Worm (Caenorhabditis elegans) whole organism, L1 larva: Measurements from ENCODE around the gene cat-4.

Experiments
- aly-2 ChIP-seq: fragments of 150-350 bp; optimal IDR thresholded peaks from 2 replicates; lab custom pipeline; 2014; ENCODE audit warnings: missing biosample characterization, missing genetic modification characterization
- blmp-1 ChIP-seq: fragments of 150-350 bp; optimal IDR thresholded peaks from 2 replicates; lab custom pipeline; 2014; ENCODE audit warnings: missing biosample characterization, missing genetic modification characterization
- egl-27 ChIP-seq, 2 experiments: fragments of 150-350 bp in 1 of 2; sonication (generic microtip); optimal IDR thresholded peaks; 3 replicates each; lab custom pipeline; 2017 to 2018; ENCODE audit warnings: missing biosample characterization in 2 of 2, missing genetic modification characterization in 2 of 2, missing genetic modification reagents in 2 of 2
- fos-1 ChIP-seq: fragments of 150-350 bp; optimal IDR thresholded peaks from 2 replicates; lab custom pipeline; 2014; ENCODE audit warnings: missing biosample characterization, missing genetic modification characterization
- lin-35 ChIP-seq, 2 experiments: fragments of 150-350 bp; optimal IDR thresholded peaks; 2 replicates each; lab custom pipeline; 2014; ENCODE audit warnings: missing biosample characterization in 2 of 2, missing genetic modification characterization in 2 of 2, missing genetic modification reagents in 2 of 2
- mdl-1 ChIP-seq, 2 experiments: fragments of 150-350 bp; optimal IDR thresholded peaks; 2 replicates each; lab custom pipeline; 2014 to 2017; ENCODE audit warnings: missing biosample characterization in 2 of 2, missing genetic modification characterization in 2 of 2, inconsistent platforms in 1 of 2
- mep-1 ChIP-seq: fragments of 150-350 bp; optimal IDR thresholded peaks from 2 replicates; lab custom pipeline; 2014; ENCODE audit warnings: missing biosample characterization, missing genetic modification characterization
- nhr-237 ChIP-seq: fragments of 150-350 bp; optimal IDR thresholded peaks from 2 replicates; lab custom pipeline; 2014; ENCODE audit warnings: missing biosample characterization, missing genetic modification characterization
- pqm-1 ChIP-seq: sonication (generic microtip); optimal IDR thresholded peaks from 3 replicates; lab custom pipeline; 2017; ENCODE audit warnings: missing biosample characterization, missing genetic modification characterization
- skn-1 ChIP-seq: fragments of 150-350 bp; optimal IDR thresholded peaks from 2 replicates; lab custom pipeline; 2014; ENCODE audit warnings: missing biosample characterization, missing genetic modification characterization
- sox-4 ChIP-seq: sonication (generic microtip); optimal IDR thresholded peaks from 2 replicates; lab custom pipeline; 2016; ENCODE audit warnings: missing genetic modification characterization, missing compliant biosample characterization
- ztf-4 ChIP-seq: fragments of 150-350 bp; optimal IDR thresholded peaks from 2 replicates; lab custom pipeline; 2014; ENCODE audit warnings: missing biosample characterization, missing genetic modification characterization

ce11 chrV:10532725-10533124 is 32.0 kb upstream of the cat-4 start, which contains the start of gene txt-10:
- TF ChIP-seq nhr-237 (tag; lab: Kevin White, UChicago) (no peak), pqm-1 (no peak), ztf-4 (tag; lab: Kevin White, UChicago) (no peak), lin-35 (GFP tag; optimal IDR thresholded peaks at IDR 0.05; lab: Kevin White, UChicago) (no peak), egl-27 (tag; optimal IDR thresholded peaks at IDR 0.05; lab: Kevin White, UChicago) (no peak), aly-2 (tag; lab: Kevin White, UChicago) (no peak), blmp-1 (tag; lab: Kevin White, UChicago) (no peak), fos-1 (tag; lab: Kevin White, UChicago) (no peak), skn-1 (tag; lab: Kevin White, UChicago) (no peak), sox-4 (tag; lab: Kevin White, UChicago) (no peak), mep-1 (tag; lab: Kevin White, UChicago) (no peak), mdl-1 (tag; optimal IDR thresholded peaks at IDR 0.05; lab: Kevin White, UChicago) (no peak)
